Worm (Caenorhabditis elegans) whole organism, early embryonic: ENCODE measurements around the gene H04M03.12.
A peak's percentile ranks its signal among the peaks of the same experiment; 100 is the strongest.

Source experiments
- B0310.2 ChIP-seq: sonication (generic microtip); optimal IDR thresholded peaks from 2 replicates; lab custom pipeline; 2016; ENCODE audit warnings: mild to moderate bottlenecking, missing genetic modification characterization, missing compliant biosample characterization
- F13C5.2 ChIP-seq: sonication (generic microtip); optimal IDR thresholded peaks from 2 replicates; lab custom pipeline; 2017; ENCODE audit warnings: mild to moderate bottlenecking, missing genetic modification characterization, inconsistent platforms, missing compliant biosample characterization
- aly-1 ChIP-seq: sonication (generic microtip); optimal IDR thresholded peaks from 2 replicates; lab custom pipeline; 2016; ENCODE audit warnings: missing genetic modification characterization, missing compliant biosample characterization
- ama-1 ChIP-seq: fragments of 150-350 bp; optimal IDR thresholded peaks from 2 replicates; lab custom pipeline; 2014
- ceh-13 ChIP-seq: fragments of 200-800 bp; sonication (Bioruptor generic); optimal IDR thresholded peaks from 2 replicates; lab custom pipeline; 2018; ENCODE audit warnings: mild to moderate bottlenecking, missing genetic modification characterization, missing compliant biosample characterization
- ceh-36 ChIP-seq: sonication (generic microtip); optimal IDR thresholded peaks from 2 replicates; lab custom pipeline; 2016; ENCODE audit warnings: missing genetic modification characterization, inconsistent platforms, missing compliant biosample characterization
- ets-7 ChIP-seq: sonication (generic microtip); optimal IDR thresholded peaks from 2 replicates; lab custom pipeline; 2016; ENCODE audit warnings: missing genotype, missing genetic modification characterization, missing compliant biosample characterization
- flt-1 ChIP-seq: fragments of 200-800 bp; sonication (Bioruptor generic); IDR thresholded peaks from 2 replicates; pipeline ENCODE4 v1.3.6; 2022; ENCODE audit warnings: missing genetic modification characterization, missing compliant biosample characterization
- hmbx-1 ChIP-seq: sonication (generic microtip); optimal IDR thresholded peaks from 2 replicates; lab custom pipeline; 2016; ENCODE audit warnings: mild to moderate bottlenecking, missing genetic modification characterization, missing compliant biosample characterization
- hmg-4 ChIP-seq: fragments of 200-800 bp; sonication (Bioruptor generic); optimal IDR thresholded peaks from 2 replicates; lab custom pipeline; 2018; ENCODE audit warnings: mild to moderate bottlenecking, missing genetic modification characterization, missing compliant biosample characterization
- hnd-1 ChIP-seq: sonication (generic microtip); optimal IDR thresholded peaks from 2 replicates; lab custom pipeline; 2016; ENCODE audit warnings: missing genetic modification characterization, missing compliant biosample characterization
- pes-1 ChIP-seq: fragments of 200-800 bp; sonication (Bioruptor generic); IDR thresholded peaks from 2 replicates; pipeline ENCODE4 v1.3.6; 2022; ENCODE audit warnings: missing genetic modification reagents, missing genetic modification characterization, missing compliant biosample characterization
- scrt-1 ChIP-seq: fragments of 200-800 bp; sonication (Bioruptor generic); IDR thresholded peaks from 2 replicates; pipeline ENCODE4 v1.3.6; 2022; ENCODE audit warnings: missing genetic modification characterization, missing compliant biosample characterization
- sea-1 ChIP-seq: fragments of 200-800 bp; sonication (Bioruptor generic); conservative IDR thresholded peaks from 2 replicates; pipeline ENCODE4 v1.3.6; 2022; ENCODE audit warnings: missing genetic modification characterization, missing compliant biosample characterization
- tbx-11 ChIP-seq: fragments of 200-800 bp; sonication (Bioruptor generic); IDR thresholded peaks from 2 replicates; pipeline ENCODE4 v1.3.6; 2022; ENCODE audit warnings: missing genetic modification characterization, missing compliant biosample characterization
- tbx-37 ChIP-seq: fragments of 200-800 bp; sonication (Bioruptor generic); conservative IDR thresholded peaks from 2 replicates; pipeline ENCODE4 v1.3.6; 2022; ENCODE audit warnings: missing genetic modification reagents, missing genetic modification characterization, missing compliant biosample characterization
- tra-4 ChIP-seq: sonication (generic microtip); optimal IDR thresholded peaks from 2 replicates; lab custom pipeline; 2017; ENCODE audit warnings: missing genetic modification characterization, missing compliant biosample characterization

Gene H04M03.12

ce11 chrIV:5873825-5874224 is 29.3 kb downstream of the H04M03.12 start, which contains the start of gene srv-19:
Gene srv-19, minus strand, starts transcription at chrIV:5873925.
- TF ChIP-seq hmbx-1 (tag; lab: Kevin White, UChicago) (no peak), pes-1 (GFP tag; lab: Robert Waterston, UW) (no peak), scrt-1 (GFP tag; lab: Robert Waterston, UW) (no peak), flt-1 (GFP tag; lab: Robert Waterston, UW) (no peak), ets-7 (tag; lab: Kevin White, UChicago) (no peak), ceh-36 (tag; lab: Kevin White, UChicago) (no peak), ama-1 (lab: Kevin White, UChicago) (no peak)

ce11 chrIV:5870072-5870471 is 33.1 kb downstream of the H04M03.12 start, which contains the start of gene srv-17:
Gene srv-17, minus strand, starts transcription at chrIV:5870172.
- TF ChIP-seq hnd-1 (tag; lab: Kevin White, UChicago) (no peak), B0310.2 (no peak), ama-1 (lab: Kevin White, UChicago) (no peak), tbx-37 (GFP tag; lab: Robert Waterston, UW) (no peak), tra-4 (tag; lab: Kevin White, UChicago) (no peak), sea-1 (GFP tag; lab: Robert Waterston, UW) (no peak), scrt-1 (GFP tag; lab: Robert Waterston, UW) (no peak), pes-1 (GFP tag; lab: Robert Waterston, UW) (no peak), ets-7 (tag; lab: Kevin White, UChicago) (no peak), aly-1 (no peak), ceh-36 (tag; lab: Kevin White, UChicago) (no peak), F13C5.2 (tag; lab: Kevin White, UChicago) (no peak), ceh-13 (GFP tag; lab: Kevin White, UChicago) (no peak), hmg-4 (GFP tag; lab: Kevin White, UChicago) (no peak), tbx-11 (no peak), hmbx-1 (tag; lab: Kevin White, UChicago) (no peak), flt-1 (GFP tag; lab: Robert Waterston, UW) (no peak)

- TF ChIP-seq sea-1 (GFP tag; lab: Robert Waterston, UW) (no peak), aly-1 (no peak), pes-1 (GFP tag; lab: Robert Waterston, UW) (no peak), tra-4 (tag; lab: Kevin White, UChicago) (no peak), F13C5.2 (tag; lab: Kevin White, UChicago) (no peak), scrt-1 (GFP tag; lab: Robert Waterston, UW) (no peak), ama-1 (lab: Kevin White, UChicago) (no peak), tbx-37 (GFP tag; lab: Robert Waterston, UW) (no peak), hmbx-1 (tag; lab: Kevin White, UChicago) (no peak), ceh-13 (GFP tag; lab: Kevin White, UChicago) (no peak), hmg-4 (GFP tag; lab: Kevin White, UChicago) (no peak), ets-7 (tag; lab: Kevin White, UChicago) (no peak), tbx-11 (no peak), ceh-36 (tag; lab: Kevin White, UChicago) (no peak)
Measured at ce11 chrIV:5869354-5869753, 33.8 kb downstream of the H04M03.12 start.

- no peak for TF ChIP-seq tra-4 (tag; lab: Kevin White, UChicago)
- no peak for TF ChIP-seq ets-7 (tag; lab: Kevin White, UChicago)
- TF ChIP-seq ceh-13 (GFP tag; lab: Kevin White, UChicago) = no peak
- TF ChIP-seq hmg-4 (GFP tag; lab: Kevin White, UChicago) = no peak
- TF ChIP-seq pes-1 (GFP tag; lab: Robert Waterston, UW) = no peak
- TF ChIP-seq sea-1 (GFP tag; lab: Robert Waterston, UW) = no peak
- no peak for TF ChIP-seq hnd-1 (tag; lab: Kevin White, UChicago)
Measured at ce11 chrIV:5867189-5867588, 36.0 kb downstream of the H04M03.12 start, which contains the start of gene C06E7.88. Gene C06E7.88, minus strand, starts transcription at chrIV:5867289.

ce11 chrIV:5865818-5866217 is 37.3 kb downstream of the H04M03.12 start, which contains the start of gene spe-27:
Gene spe-27, minus strand, starts transcription at chrIV:5865918.
- no peak for TF ChIP-seq ets-7 (tag; lab: Kevin White, UChicago)
- no peak for TF ChIP-seq F13C5.2 (tag; lab: Kevin White, UChicago)
- no peak for TF ChIP-seq sea-1 (GFP tag; lab: Robert Waterston, UW)
- no peak for TF ChIP-seq hmbx-1 (tag; lab: Kevin White, UChicago)
- TF ChIP-seq flt-1 (GFP tag; lab: Robert Waterston, UW) = no peak

ce11 chrIV:5860762-5861161 is 42.4 kb downstream of the H04M03.12 start:
- TF ChIP-seq ceh-13 (GFP tag; lab: Kevin White, UChicago) (no peak), hmg-4 (GFP tag; lab: Kevin White, UChicago) (no peak), ama-1 (lab: Kevin White, UChicago) (no peak), aly-1 (no peak), B0310.2 (peak; percentile 41), pes-1 (GFP tag; lab: Robert Waterston, UW) (no peak), scrt-1 (GFP tag; lab: Robert Waterston, UW) (0 out of 2 replicates have a peak, but pooled peaks have one; percentile 33)

ce11 chrIV:5859876-5860275 is 43.3 kb downstream of the H04M03.12 start, which contains the start of gene C06E7.4:
Gene C06E7.4, minus strand, starts transcription at chrIV:5859976.
- TF ChIP-seq hnd-1 (tag; lab: Kevin White, UChicago) (no peak), hmbx-1 (tag; lab: Kevin White, UChicago) (no peak)

ce11 chrIV:5858212-5858611 is 44.9 kb downstream of the H04M03.12 start:
- TF ChIP-seq B0310.2 (no peak), F13C5.2 (tag; lab: Kevin White, UChicago) (no peak), tbx-11 (no peak), ceh-36 (tag; lab: Kevin White, UChicago) (no peak), hmg-4 (GFP tag; lab: Kevin White, UChicago) (no peak), sea-1 (GFP tag; lab: Robert Waterston, UW) (no peak), tbx-37 (GFP tag; lab: Robert Waterston, UW) (no peak), pes-1 (GFP tag; lab: Robert Waterston, UW) (no peak), tra-4 (tag; lab: Kevin White, UChicago) (no peak), ama-1 (lab: Kevin White, UChicago) (no peak), flt-1 (GFP tag; lab: Robert Waterston, UW) (no peak), hnd-1 (tag; lab: Kevin White, UChicago) (no peak), aly-1 (no peak), scrt-1 (GFP tag; lab: Robert Waterston, UW) (no peak), ceh-13 (GFP tag; lab: Kevin White, UChicago) (no peak), hmbx-1 (tag; lab: Kevin White, UChicago) (no peak), ets-7 (tag; lab: Kevin White, UChicago) (no peak)
